Fruit fly (Drosophila melanogaster) whole organism, wandering third instar larva: ENCODE measurements around the gene Gr9a.

ENCODE experiments used
- Abd-B ChIP-seq: fragments of >200 bp; optimal IDR thresholded peaks from 2 replicates; lab custom pipeline; 2017; ENCODE audit warnings: missing biosample characterization, missing genetic modification characterization
- CG32264 ChIP-seq: fragments of 200-800 bp; sonication (Bioruptor generic); optimal IDR thresholded peaks from 2 replicates; lab custom pipeline; 2016; ENCODE audit warnings: missing biosample characterization, missing genetic modification characterization
- CG9705 ChIP-seq: fragments of 200-800 bp; sonication (Bioruptor generic); optimal IDR thresholded peaks from 2 replicates; lab custom pipeline; 2018; ENCODE audit warnings: missing biosample characterization, mild to moderate bottlenecking, missing genetic modification characterization
- CrebA ChIP-seq: fragments of 200-800 bp; sonication (Bioruptor generic); optimal IDR thresholded peaks from 2 replicates; lab custom pipeline; 2016; ENCODE audit warnings: missing biosample characterization, mild to moderate bottlenecking, missing genetic modification characterization, borderline replicate concordance
- Dfd ChIP-seq: fragments of >200 bp; optimal IDR thresholded peaks from 2 replicates; lab custom pipeline; 2017; ENCODE audit warnings: missing biosample characterization, missing genetic modification characterization
- Dif ChIP-seq: fragments of 200-275, 200-300 bp; sonication (Bioruptor generic); optimal IDR thresholded peaks from 2 replicates; lab custom pipeline; 2018; ENCODE audit warnings: missing biosample characterization, missing genetic modification characterization; ENCODE audit not compliant: partially characterized antibody
- Hnf4 ChIP-seq: fragments of 200-800 bp; sonication (Bioruptor generic); optimal IDR thresholded peaks from 2 replicates; lab custom pipeline; 2016; ENCODE audit warnings: missing biosample characterization, mild to moderate bottlenecking, missing genetic modification characterization
- Jra ChIP-seq: sonication (Bioruptor generic); optimal IDR thresholded peaks from 2 replicates; lab custom pipeline; 2016; ENCODE audit warnings: missing biosample characterization, missing genetic modification characterization
- Myc ChIP-seq: fragments of >200 bp; optimal IDR thresholded peaks from 2 replicates; lab custom pipeline; 2017
- N ChIP-seq: fragments of >200 bp; optimal IDR thresholded peaks from 2 replicates; lab custom pipeline; 2018; ENCODE audit warnings: missing biosample characterization, missing external identifiers, missing genetic modification characterization
- Rel ChIP-seq, 2 experiments: fragments of 200-800 bp; sonication (Bioruptor generic) in 1 of 2; optimal IDR thresholded peaks; 2 replicates in 1 of 2; 3 replicates in 1 of 2; lab custom pipeline; 2016 to 2019; ENCODE audit warnings: mild to moderate bottlenecking in 2 of 2, missing biosample characterization in 2 of 2, missing genetic modification characterization in 2 of 2, moderate library complexity in 1 of 2
- Sp1 ChIP-seq: fragments of 200-800 bp; sonication (Bioruptor generic); optimal IDR thresholded peaks from 3 replicates; lab custom pipeline; 2019; ENCODE audit warnings: missing biosample characterization, mild to moderate bottlenecking, missing genetic modification characterization, moderate library complexity
- Vsx2 ChIP-seq: fragments of 200-300, 225-300 bp; sonication (Bioruptor generic); optimal IDR thresholded peaks from 2 replicates; lab custom pipeline; 2018; ENCODE audit warnings: missing biosample characterization, missing genetic modification characterization; ENCODE audit not compliant: partially characterized antibody
- br ChIP-seq: fragments of 200-800 bp; sonication (Bioruptor generic); optimal IDR thresholded peaks from 2 replicates; lab custom pipeline; 2016; ENCODE audit warnings: missing biosample characterization, missing genetic modification characterization
- dl ChIP-seq, 2 experiments: fragments of 175-275, 200-275 bp in 1 of 2; fragments of 200-275 bp in 1 of 2; sonication (Bioruptor generic); optimal IDR thresholded peaks; lab custom pipeline; 2018; ENCODE audit warnings: mild to moderate bottlenecking in 2 of 2, missing biosample characterization in 2 of 2, missing genetic modification characterization in 2 of 2, moderate library complexity in 2 of 2; ENCODE audit not compliant: partially characterized antibody in 2 of 2, insufficient read depth in 1 of 2
- dmrt93B ChIP-seq: fragments of 200-800 bp; sonication (Bioruptor generic); optimal IDR thresholded peaks from 2 replicates; lab custom pipeline; 2018; ENCODE audit warnings: missing biosample characterization, mild to moderate bottlenecking, missing genetic modification characterization
- dsf ChIP-seq: sonication (Bioruptor generic); optimal IDR thresholded peaks from 2 replicates; lab custom pipeline; 2016; ENCODE audit warnings: missing biosample characterization, missing genetic modification characterization, borderline replicate concordance
- ey ChIP-seq: fragments of 200-800 bp; sonication (Bioruptor generic); optimal IDR thresholded peaks from 2 replicates; lab custom pipeline; 2016; ENCODE audit warnings: missing biosample characterization, missing genetic modification characterization
- foxo ChIP-seq, 2 experiments: fragments of 200-800 bp; sonication (Bioruptor generic); optimal IDR thresholded peaks; 2 replicates in 1 of 2; 3 replicates in 1 of 2; lab custom pipeline; 2016 to 2017; ENCODE audit warnings: missing biosample characterization in 2 of 2, missing genetic modification characterization in 2 of 2
- fru ChIP-seq: fragments of 200-800 bp; sonication (Bioruptor generic); optimal IDR thresholded peaks from 3 replicates; lab custom pipeline; 2016; ENCODE audit warnings: missing biosample characterization, mild to moderate bottlenecking, missing genetic modification characterization
- h ChIP-seq: fragments of 200-800 bp; sonication (Bioruptor generic); optimal IDR thresholded peaks from 3 replicates; lab custom pipeline; 2016; ENCODE audit warnings: missing biosample characterization, mild to moderate bottlenecking, missing genetic modification characterization
- jim ChIP-seq: fragments of 175-275, 200-325 bp; sonication (Bioruptor generic); optimal IDR thresholded peaks from 2 replicates; lab custom pipeline; 2016; ENCODE audit warnings: missing biosample characterization, mild to moderate bottlenecking, missing genetic modification characterization
- lola ChIP-seq: fragments of >200 bp; optimal IDR thresholded peaks from 2 replicates; lab custom pipeline; 2017; ENCODE audit warnings: missing biosample characterization, missing genetic modification characterization
- psq ChIP-seq: fragments of 200-800 bp; sonication (Bioruptor generic); optimal IDR thresholded peaks from 3 replicates; lab custom pipeline; 2017; ENCODE audit warnings: missing biosample characterization, mild to moderate bottlenecking, missing genetic modification characterization, moderate library complexity
- sage ChIP-seq: fragments of 200-800 bp; sonication (Bioruptor generic); optimal IDR thresholded peaks from 2 replicates; lab custom pipeline; 2016; ENCODE audit warnings: missing biosample characterization, mild to moderate bottlenecking, missing genetic modification characterization
- sv ChIP-seq: fragments of 200-800 bp; sonication (Bioruptor generic); optimal IDR thresholded peaks from 3 replicates; lab custom pipeline; 2016; ENCODE audit warnings: missing biosample characterization, missing genetic modification characterization
- tai ChIP-seq: sonication (Bioruptor generic); optimal IDR thresholded peaks from 2 replicates; lab custom pipeline; 2016; ENCODE audit warnings: missing biosample characterization, missing genetic modification characterization
- usp ChIP-seq: fragments of >200 bp; optimal IDR thresholded peaks from 2 replicates; lab custom pipeline; 2017; ENCODE audit warnings: missing biosample characterization, missing genetic modification characterization
- woc ChIP-seq: sonication (Bioruptor generic); optimal IDR thresholded peaks from 2 replicates; lab custom pipeline; 2016; ENCODE audit warnings: missing biosample characterization, mild to moderate bottlenecking, missing genetic modification characterization

The Gr9a gene

DNA sequence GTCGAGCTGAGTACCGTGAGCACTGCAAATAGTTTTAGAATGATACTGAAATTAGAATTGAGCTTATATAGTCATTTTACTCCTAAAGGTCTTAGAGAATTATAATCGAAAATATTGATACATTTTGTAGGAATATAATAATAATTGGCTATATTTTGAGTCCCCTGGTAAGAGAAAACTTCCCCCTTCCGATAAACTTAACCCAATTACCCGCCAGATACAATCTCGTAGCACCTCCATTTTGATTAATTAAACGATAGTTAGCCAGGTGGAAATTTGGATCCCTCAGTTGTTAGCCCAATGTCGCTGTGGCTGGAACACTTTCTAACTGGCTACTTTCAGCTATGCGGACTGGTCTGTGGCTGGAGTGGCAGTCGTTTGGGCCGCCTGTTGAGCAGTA is at the start of gene Gr9a:
Gene Gr9a, plus strand, starts transcription at position 301 of the 400 bp plus-strand sequence.
- TF ChIP-seq Sp1 (GFP tag; lab: Kevin White, UChicago) (no peak), CG9705 (GFP tag; lab: Kevin White, UChicago) (no peak), dsf (GFP tag; lab: Kevin White, UChicago) (no peak), sage (GFP tag; lab: Kevin White, UChicago) (no peak), CG32264 (GFP tag; lab: Kevin White, UChicago) (no peak), sv (GFP tag; lab: Kevin White, UChicago) (no peak), lola (no peak), dl (GFP tag; optimal IDR thresholded peaks at IDR 0.05; lab: Kevin White, UChicago; ENCODE audit: insufficient read depth in 1 of 2, partially characterized antibody in 2 of 2) (no peak), dmrt93B (GFP tag; lab: Kevin White, UChicago) (no peak), foxo (GFP tag; optimal IDR thresholded peaks at IDR 0.05; lab: Kevin White, UChicago) (no peak), jim (no peak)

DNA sequence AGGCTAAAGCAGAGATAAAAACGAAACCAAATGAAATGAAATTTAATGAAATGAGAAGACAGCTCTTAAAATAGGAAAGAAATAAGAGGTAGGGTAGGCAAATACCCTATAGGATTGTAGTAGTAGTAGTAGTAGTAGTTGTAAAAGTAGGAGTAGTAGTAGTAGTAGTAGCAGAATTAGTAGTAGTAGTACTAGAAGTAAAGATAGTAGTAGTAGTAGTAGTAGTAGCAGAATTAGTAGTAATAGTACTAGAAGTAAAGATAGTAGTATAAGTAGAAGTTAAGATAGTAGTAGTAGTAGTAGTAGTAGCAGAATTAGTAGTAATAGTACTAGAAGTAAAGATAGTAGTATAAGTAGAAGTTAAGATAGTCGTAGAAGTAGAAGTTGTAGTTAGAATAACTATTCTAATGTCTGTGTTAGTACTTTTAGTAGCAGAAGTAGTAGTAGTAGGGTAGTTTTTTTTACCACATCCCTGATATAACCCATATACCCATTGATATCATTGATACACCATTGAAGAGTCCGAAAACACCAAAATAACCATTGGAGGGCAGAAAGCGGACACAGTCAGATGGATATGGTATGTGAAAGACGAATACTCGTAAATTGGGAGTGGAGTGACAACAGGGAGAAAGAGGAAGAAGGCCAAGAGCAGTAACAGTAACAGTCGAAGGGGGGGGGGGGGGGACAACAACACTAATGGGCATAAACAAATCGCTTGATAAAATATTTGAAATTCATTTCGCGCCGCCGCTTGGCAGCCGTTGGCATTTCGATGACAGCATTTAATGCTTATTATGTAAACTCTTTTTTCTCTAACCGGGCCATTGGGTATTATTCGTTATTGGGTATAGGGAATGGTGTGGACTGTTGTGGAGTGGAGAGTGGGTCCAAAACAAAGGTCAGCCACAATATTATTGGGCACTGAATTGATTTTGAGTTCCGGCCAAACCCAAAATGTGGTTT is 46.4 kb upstream of the Gr9a start:
- no peak for TF ChIP-seq Hnf4 (GFP tag; lab: Kevin White, UChicago)
- TF ChIP-seq Myc (lab: Kevin White, UChicago): no peak
- TF ChIP-seq, all 38 proteins: peak for 0

DNA sequence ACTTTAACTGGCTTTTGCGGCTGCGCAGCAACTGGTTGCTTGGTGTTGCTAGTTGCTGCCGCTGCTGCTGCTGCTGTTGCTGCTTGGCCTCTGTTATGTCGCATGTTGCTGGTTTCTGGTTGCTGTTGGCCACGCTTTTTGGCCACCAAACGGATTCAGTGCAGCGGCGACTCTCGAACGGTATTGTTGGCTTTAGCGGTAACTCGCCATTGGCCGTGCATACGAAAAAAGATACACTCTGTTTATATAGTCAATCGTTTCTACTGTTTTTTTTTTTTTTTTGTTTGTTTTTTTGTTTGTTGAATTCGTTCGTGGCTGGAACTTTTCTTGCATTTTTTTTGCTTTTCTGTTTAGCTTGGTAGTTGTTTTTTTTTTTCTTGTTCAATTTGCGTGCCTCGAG is 44.7 kb upstream of the Gr9a start, which contains the start of gene Cht6:
Gene Cht6, plus strand, starts transcription at position 122 of the 400 bp plus-strand sequence.
- peak; percentile 39 for TF ChIP-seq fru (GFP tag; lab: Kevin White, UChicago)
- TF ChIP-seq ey (GFP tag; lab: Kevin White, UChicago): no peak

DNA sequence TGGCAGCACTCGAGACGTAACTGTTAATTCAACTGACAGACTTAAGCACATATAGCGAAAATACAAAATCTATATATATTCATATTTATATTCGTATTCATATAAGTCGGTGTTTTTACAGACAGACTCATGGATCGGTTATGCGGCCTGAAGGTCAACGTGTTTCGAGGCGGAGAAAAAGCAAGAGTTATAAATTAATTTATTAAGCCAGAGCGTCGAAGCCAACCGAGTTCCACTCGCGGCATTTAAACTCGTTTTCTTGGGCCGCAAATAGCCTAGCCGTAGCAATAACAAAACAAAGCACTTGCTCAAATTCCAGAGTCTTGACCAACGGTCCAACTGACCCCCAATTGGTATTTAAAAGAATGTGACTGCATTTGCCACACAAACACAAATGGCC is 40.6 kb upstream of the Gr9a start:
- TF ChIP-seq dl (GFP tag; optimal IDR thresholded peaks at IDR 0.05; lab: Kevin White, UChicago; ENCODE audit: insufficient read depth in 1 of 2, partially characterized antibody in 2 of 2): no peak
- no peak for TF ChIP-seq Dfd
- TF ChIP-seq psq: no peak
- no peak for TF ChIP-seq Hnf4 (GFP tag; lab: Kevin White, UChicago)
- no peak for TF ChIP-seq tai (GFP tag; lab: Kevin White, UChicago)
- no peak for TF ChIP-seq usp (GFP tag; lab: Kevin White, UChicago)
- no peak for TF ChIP-seq Jra
- no peak for TF ChIP-seq N (GFP tag; lab: Kevin White, UChicago)
- no peak for TF ChIP-seq Abd-B (GFP tag; lab: Kevin White, UChicago)
- no peak for TF ChIP-seq Vsx2 (GFP tag; lab: Kevin White, UChicago)
- no peak for TF ChIP-seq Sp1 (GFP tag; lab: Kevin White, UChicago)
- no peak for TF ChIP-seq ey (GFP tag; lab: Kevin White, UChicago)
- no peak for TF ChIP-seq h (GFP tag; lab: Kevin White, UChicago)
- TF ChIP-seq woc (GFP tag; lab: Kevin White, UChicago): no peak
- TF ChIP-seq CrebA (GFP tag; lab: Kevin White, UChicago): no peak
- TF ChIP-seq Dif (GFP tag; lab: Kevin White, UChicago): no peak
- TF ChIP-seq br (GFP tag; lab: Kevin White, UChicago): no peak
- no peak for TF ChIP-seq CG9705 (GFP tag; lab: Kevin White, UChicago)
- TF ChIP-seq, all 38 proteins: peak for 0

DNA sequence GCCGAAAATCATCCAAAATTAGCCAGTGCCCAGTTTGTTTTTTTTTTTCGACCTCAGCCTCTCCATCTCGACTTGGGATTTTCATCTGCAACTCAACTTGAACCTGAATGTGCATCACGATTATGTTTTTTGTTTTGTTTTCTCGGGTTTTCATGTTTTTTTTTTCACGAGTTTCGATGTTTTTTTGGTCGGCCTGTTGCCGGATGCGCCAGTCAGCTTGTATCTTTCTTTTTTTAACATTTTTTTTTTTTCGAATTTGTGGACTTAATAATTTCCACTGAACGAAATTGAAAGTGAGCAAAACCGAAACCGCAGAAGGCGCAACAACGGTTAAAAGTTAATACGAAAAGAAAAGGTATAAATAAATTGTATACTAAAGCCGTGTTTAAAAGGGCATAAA is 39.6 kb upstream of the Gr9a start:
- peak; percentile 5 for TF ChIP-seq Rel (GFP tag; optimal IDR thresholded peaks at IDR 0.05; lab: Kevin White, UChicago)
- no peak for TF ChIP-seq Rel (tag; optimal IDR thresholded peaks at IDR 0.05; lab: Kevin White, UChicago)
- no peak for TF ChIP-seq tai (GFP tag; lab: Kevin White, UChicago)
- TF ChIP-seq Vsx2 (GFP tag; lab: Kevin White, UChicago): peak; percentile 24
- TF ChIP-seq N (GFP tag; lab: Kevin White, UChicago): no peak
- TF ChIP-seq, all 38 proteins: peak for 2
